Worm (Caenorhabditis elegans): Measurements from ENCODE around the gene cdk-1.

DNA sequence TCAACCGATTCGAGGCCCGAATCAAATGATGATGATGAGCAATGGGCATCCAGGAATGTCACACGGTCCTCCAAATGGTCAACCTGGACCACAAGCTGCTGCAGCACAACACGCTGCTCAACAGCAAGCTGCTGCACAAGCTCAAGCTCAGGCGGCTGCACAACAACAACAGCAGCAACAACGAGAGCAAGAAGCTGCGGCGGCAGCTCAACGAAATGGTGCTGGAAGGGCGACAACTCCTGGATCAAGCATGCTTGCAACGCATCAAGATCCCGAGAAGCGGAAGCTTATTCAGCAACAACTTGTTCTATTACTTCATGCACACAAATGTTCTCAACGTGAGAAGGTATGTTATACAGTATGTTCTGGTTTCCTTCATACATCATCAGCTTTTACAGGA lies 20.8 kb downstream of the cdk-1 start:
- TF ChIP-seq ama-1 (optimal IDR thresholded peaks at IDR 0.05) (no peak), tbx-11 (GFP tag; IDR thresholded peaks at IDR 0.05) (no peak), scrt-1 (GFP tag; IDR thresholded peaks at IDR 0.05) (no peak)
